Fruit fly (Drosophila melanogaster): ENCODE results near the gene CG8369.

CG8369 gene

DNA sequence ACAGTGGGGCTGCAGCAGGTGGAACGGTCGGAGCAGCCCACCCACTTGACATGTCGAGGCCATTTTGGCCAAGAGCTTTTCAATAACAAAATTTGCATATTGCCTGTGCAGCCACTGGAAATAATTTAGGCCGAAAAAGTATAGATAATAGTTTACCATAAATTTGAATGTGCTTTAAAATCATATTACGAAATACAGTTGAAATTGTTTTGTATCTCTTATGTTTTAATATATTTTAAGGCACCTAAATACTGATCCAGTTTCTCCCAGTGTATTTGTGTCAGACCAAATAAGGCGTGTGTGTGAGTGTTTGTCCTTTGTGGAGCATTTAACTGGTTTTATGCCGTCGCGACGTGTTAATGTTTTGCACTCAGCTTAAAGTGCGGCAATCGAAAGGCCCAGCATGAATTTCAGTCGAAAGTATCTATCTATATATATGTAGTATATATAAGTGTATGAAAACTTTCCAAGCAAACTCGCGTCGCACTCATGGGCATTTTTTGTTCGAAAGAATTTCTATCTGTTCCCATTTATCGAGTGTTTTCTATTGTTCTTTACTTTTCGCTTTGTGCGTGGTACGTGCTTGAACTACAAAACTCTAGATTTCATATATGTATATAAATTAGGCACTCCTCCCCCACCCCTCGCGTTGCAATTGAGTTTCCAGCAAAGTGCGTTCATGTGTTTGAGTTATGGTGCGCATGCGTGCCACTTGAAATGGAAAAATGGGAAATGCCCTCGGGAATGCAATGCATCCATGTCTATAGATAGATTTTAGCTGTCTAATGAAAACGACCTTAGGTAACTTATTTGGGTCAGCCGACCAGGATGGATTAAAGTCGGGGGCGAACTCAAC, 27.8 kb downstream of the CG8369 start (continued):
- TF ChIP-seq CG8119 (GFP tag; IDR thresholded peaks at IDR 0.05) (peak; percentile 70), CG10669 (GFP tag; optimal IDR thresholded peaks at IDR 0.05) (peak; percentile 64), Ets96B (tag; optimal IDR thresholded peaks at IDR 0.05) (peak; percentile 69), salr (GFP tag; optimal IDR thresholded peaks at IDR 0.05) (peak in 1 of 2 experiments; percentile 35), Blimp-1 (GFP tag; optimal IDR thresholded peaks at IDR 0.05) (no peak), CG3919 (GFP tag; optimal IDR thresholded peaks at IDR 0.05) (peak; percentile 68), CG31627 (GFP tag; optimal IDR thresholded peaks at IDR 0.05) (peak; percentile 49), CG6808 (GFP tag; optimal IDR thresholded peaks at IDR 0.05) (peak; percentile 43), CG4318 (GFP tag; optimal IDR thresholded peaks at IDR 0.05) (peak; percentile 21), CG11294 (GFP tag; IDR thresholded peaks at IDR 0.05) (peak; percentile 54; the same call in 1 of the 2 replicates), Gug (GFP tag; IDR thresholded peaks at IDR 0.05) (peak; percentile 48; the same call in 1 of the 2 replicates), CG15336 (GFP tag; IDR thresholded peaks at IDR 0.05) (peak; percentile 76), fd59A (GFP tag; optimal IDR thresholded peaks at IDR 0.05) (peak; percentile 2), eg (GFP tag; IDR thresholded peaks at IDR 0.05) (peak; percentile 74), ss (GFP tag; optimal IDR thresholded peaks at IDR 0.05) (peak in 1 of 2 experiments; percentile 50), CG1621 (tag; optimal IDR thresholded peaks at IDR 0.05) (peak; percentile 59), achi (GFP tag; optimal IDR thresholded peaks at IDR 0.05) (peak; percentile 62), Eip93F (GFP tag; optimal IDR thresholded peaks at IDR 0.05) (no peak), Eip75B (GFP tag; optimal IDR thresholded peaks at IDR 0.05) (peak; percentile 64)

- TF ChIP-seq fkh (GFP tag; optimal IDR thresholded peaks at IDR 0.05) (peak; percentile 66), CG11294 (GFP tag; IDR thresholded peaks at IDR 0.05) (no peak)
Observed at dm6 chr3R:8850616-8851015, 28.8 kb downstream of the CG8369 start.

- TF ChIP-seq salr (GFP tag; optimal IDR thresholded peaks at IDR 0.05) = no peak
- TF ChIP-seq Hr39 (GFP tag; optimal IDR thresholded peaks at IDR 0.05) = peak; percentile 54
- TF ChIP-seq lz (GFP tag; optimal IDR thresholded peaks at IDR 0.05) = peak; percentile 42
- TF ChIP-seq acj6 (GFP tag; optimal IDR thresholded peaks at IDR 0.05) = peak; percentile 5
- no peak for TF ChIP-seq CG8319 (GFP tag; optimal IDR thresholded peaks at IDR 0.05)
- no peak for TF ChIP-seq CG16779 (tag; optimal IDR thresholded peaks at IDR 0.05)
- peak; percentile 46 for TF ChIP-seq Smox (GFP tag; optimal IDR thresholded peaks at IDR 0.05)
- no peak for TF ChIP-seq fkh (GFP tag; optimal IDR thresholded peaks at IDR 0.05)
- TF ChIP-seq CG1621 (tag; optimal IDR thresholded peaks at IDR 0.05) = no peak
- TF ChIP-seq Sox102F (GFP tag; optimal IDR thresholded peaks at IDR 0.05) = peak; percentile 28
- TF ChIP-seq CG6854 (GFP tag; optimal IDR thresholded peaks at IDR 0.05) = no peak
- TF ChIP-seq Eip75B (GFP tag; optimal IDR thresholded peaks at IDR 0.05) = peak; percentile 33
- TF ChIP-seq CG6792 (GFP tag; optimal IDR thresholded peaks at IDR 0.05) = peak; percentile 37
- TF ChIP-seq CG3919 (GFP tag; optimal IDR thresholded peaks at IDR 0.05) = peak; percentile 25
- TF ChIP-seq CG9139 (GFP tag; optimal IDR thresholded peaks at IDR 0.05) = no peak
- peak; percentile 34 for TF ChIP-seq Eip78C (GFP tag)
- no peak for TF ChIP-seq CG6276 (GFP tag; optimal IDR thresholded peaks at IDR 0.05)
- TF ChIP-seq CG11762 (GFP tag; optimal IDR thresholded peaks at IDR 0.05; ENCODE audit: insufficient read depth) = no peak
- peak; percentile 63 for TF ChIP-seq Met (GFP tag; optimal IDR thresholded peaks at IDR 0.05)
- peak; percentile 35 for TF ChIP-seq OdsH (GFP tag; optimal IDR thresholded peaks at IDR 0.05)
- TF ChIP-seq Sox15 (GFP tag; optimal IDR thresholded peaks at IDR 0.05) = no peak
- peak; percentile 44 for TF ChIP-seq topi (GFP tag; optimal IDR thresholded peaks at IDR 0.05)
- TF ChIP-seq svp (GFP tag) = peak; percentile 77
- peak; percentile 54 for TF ChIP-seq cyc (GFP tag; optimal IDR thresholded peaks at IDR 0.05)
- peak; percentile 20 for TF ChIP-seq pdm3 (GFP tag; optimal IDR thresholded peaks at IDR 0.05)
- TF ChIP-seq Hr4 (GFP tag; optimal IDR thresholded peaks at IDR 0.05) = no peak
- TF ChIP-seq Sox14 (GFP tag; optimal IDR thresholded peaks at IDR 0.05) = no peak
- no peak for TF ChIP-seq CG15336 (GFP tag; IDR thresholded peaks at IDR 0.05)
- TF ChIP-seq esn (GFP tag; optimal IDR thresholded peaks at IDR 0.05) = peak; percentile 68
- peak; percentile 64; the same call in 2 of the 3 replicates for TF ChIP-seq eg (GFP tag; IDR thresholded peaks at IDR 0.05)
- TF ChIP-seq Eip93F (GFP tag; optimal IDR thresholded peaks at IDR 0.05) = no peak
- peak; percentile 16 for TF ChIP-seq achi (GFP tag; optimal IDR thresholded peaks at IDR 0.05)
- peak; percentile 28 for TF ChIP-seq vri (GFP tag; optimal IDR thresholded peaks at IDR 0.05)
- TF ChIP-seq Ets21C (GFP tag; optimal IDR thresholded peaks at IDR 0.05) = peak; percentile 10
- 0 out of 3 replicates have a peak, but pooled peaks have one; percentile 24 for TF ChIP-seq CG8119 (GFP tag; IDR thresholded peaks at IDR 0.05)
Observed at dm6 chr3R:8853197-8853596, 31.4 kb downstream of the CG8369 start.

Measured in whole organism, prepupa.